Worm (Caenorhabditis elegans) whole organism, mixed stage, embryonic: ENCODE measurements around the gene nhr-4.

Experiments
- ceh-43 ChIP-seq: fragments of 200-800 bp; sonication (Bioruptor generic); optimal IDR thresholded peaks from 2 replicates; lab custom pipeline; 2018; ENCODE audit warnings: mild to moderate bottlenecking, missing genetic modification characterization, moderate library complexity, missing compliant biosample characterization
- ceh-83 ChIP-seq: fragments of 200-800 bp; sonication (Bioruptor generic); optimal IDR thresholded peaks from 2 replicates; lab custom pipeline; 2018; ENCODE audit warnings: mild to moderate bottlenecking, missing genetic modification characterization, missing compliant biosample characterization
- elt-1 ChIP-seq: sonication (generic microtip); optimal IDR thresholded peaks from 2 replicates; lab custom pipeline; 2017; ENCODE audit warnings: missing genetic modification characterization, mild to moderate bottlenecking, missing compliant biosample characterization, antibody characterized with exemption, moderate library complexity, borderline replicate concordance; ENCODE audit not compliant: insufficient read depth
- nhr-237 ChIP-seq: fragments of 150-350 bp; optimal IDR thresholded peaks from 2 replicates; lab custom pipeline; 2014; ENCODE audit warnings: missing biosample characterization, missing genetic modification characterization
- nhr-76 ChIP-seq: sonication (generic microtip); optimal IDR thresholded peaks from 2 replicates; lab custom pipeline; 2017; ENCODE audit warnings: missing biosample characterization, missing genetic modification characterization
- pha-4 ChIP-seq: fragments of 150-350 bp; optimal IDR thresholded peaks from 2 replicates; lab custom pipeline; 2018; ENCODE audit warnings: missing biosample characterization, missing genetic modification reagents, missing genetic modification characterization

DNA sequence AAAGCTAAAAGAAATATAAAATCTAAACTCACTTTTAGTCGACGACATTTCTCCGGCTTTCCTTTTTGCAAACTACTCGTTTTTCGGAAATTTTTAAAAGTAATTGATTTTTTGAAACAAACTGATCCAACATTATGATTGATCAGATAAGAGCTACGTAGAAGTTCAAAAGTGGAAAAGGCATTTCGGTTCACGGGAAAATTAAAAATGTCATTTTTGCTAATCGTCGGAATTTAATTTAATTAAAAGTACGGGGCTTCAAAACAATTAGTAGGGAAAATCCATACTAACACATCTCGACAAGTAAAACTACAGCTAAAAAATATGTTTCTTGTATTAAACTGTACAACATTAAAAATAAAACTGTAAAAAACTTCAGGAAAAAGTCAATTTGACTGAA, 29.5 kb upstream of the nhr-4 start, which contains the start of gene K07F5.8:
- TF ChIP-seq pha-4: no peak
- no peak for TF ChIP-seq elt-1 (tag; lab: Kevin White, UChicago)
- no peak for TF ChIP-seq nhr-76 (tag; lab: Kevin White, UChicago)
- no peak for TF ChIP-seq nhr-237
- no peak for TF ChIP-seq ceh-83
- TF ChIP-seq ceh-43 (GFP tag; lab: Kevin White, UChicago): no peak
